Worm (Caenorhabditis elegans): ENCODE data around the gene Y5F2A.4.

DNA sequence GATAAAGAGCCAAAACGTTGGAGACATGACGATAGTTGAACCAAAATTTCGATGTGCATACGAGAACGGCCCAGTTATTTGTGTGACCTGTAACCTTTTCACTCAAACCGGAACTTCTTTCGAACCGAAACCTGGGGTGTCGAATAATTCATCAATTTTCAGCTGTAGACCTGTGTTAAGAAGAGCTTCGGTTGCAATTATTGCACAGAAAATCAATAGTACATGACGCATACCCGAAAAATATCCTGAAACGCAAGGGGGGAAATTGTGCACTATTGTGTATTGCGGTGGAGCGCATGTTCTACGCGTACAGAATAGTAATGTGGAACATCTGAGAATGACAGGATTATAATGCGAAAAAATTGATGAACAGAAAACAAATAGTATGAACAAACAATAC lies 31.4 kb upstream of the Y5F2A.4 start, which contains the start of gene pigk-1:
- TF ChIP-seq ttx-3 (tag; optimal IDR thresholded peaks at IDR 0.05) (no peak), ama-1 (optimal IDR thresholded peaks at IDR 0.05) (no peak), ceh-22 (tag; optimal IDR thresholded peaks at IDR 0.05) (no peak), ceh-9 (tag; optimal IDR thresholded peaks at IDR 0.05) (no peak), ceh-31 (tag; optimal IDR thresholded peaks at IDR 0.05) (no peak), odd-2 (tag; optimal IDR thresholded peaks at IDR 0.05) (no peak), nhr-11 (tag; optimal IDR thresholded peaks at IDR 0.05) (no peak)

Data from whole organism, late embryonic.